Fruit fly (Drosophila melanogaster) Kc167 (cell line): ENCODE results near the gene Serinc.

Source experiments
- Myc ChIP-seq: fragments of >200 bp; optimal IDR thresholded peaks from 2 replicates; lab custom pipeline; 2017; ENCODE audit warnings: missing external identifiers
- Sin3A ChIP-seq: fragments of >200 bp; optimal IDR thresholded peaks from 2 replicates; lab custom pipeline; 2018; ENCODE audit warnings: missing external identifiers
- insv ChIP-seq: fragments of >200 bp; optimal IDR thresholded peaks from 3 replicates; lab custom pipeline; 2018; ENCODE audit warnings: missing external identifiers
- psq ChIP-seq: fragments of >200 bp; optimal IDR thresholded peaks from 2 replicates; lab custom pipeline; 2017; ENCODE audit warnings: missing external identifiers

dm6 chr3L:16383056-16383455 lies 29.5 kb upstream of the Serinc start:
- TF ChIP-seq insv (lab: Kevin White, UChicago) (no peak), Sin3A (no peak), Myc (lab: Kevin White, UChicago) (no peak), psq (no peak)
